Worm (Caenorhabditis elegans) whole organism, young adult: Measurements from ENCODE around the gene ogr-2.

ENCODE experiments used
- B0261.1 ChIP-seq: sonication (generic microtip); optimal IDR thresholded peaks from 2 replicates; lab custom pipeline; 2016; ENCODE audit warnings: mild to moderate bottlenecking, missing genetic modification characterization, moderate library complexity, missing compliant biosample characterization
- C06A6.2 ChIP-seq: fragments of 200-800 bp; sonication (Bioruptor generic); conservative IDR thresholded peaks from 2 replicates; pipeline ENCODE4 v1.3.6; 2022; ENCODE audit warnings: missing genetic modification characterization, missing compliant biosample characterization
- C17E4.6 ChIP-seq: fragments of 200-800 bp; sonication (Bioruptor generic); IDR thresholded peaks from 2 replicates; pipeline ENCODE4 v1.3.6; 2022; ENCODE audit warnings: missing genetic modification reagents, missing genetic modification characterization, missing compliant biosample characterization
- F39B2.1 ChIP-seq: fragments of 200-800 bp; sonication (Bioruptor generic); IDR thresholded peaks from 2 replicates; pipeline ENCODE4 v1.3.6; 2022; ENCODE audit warnings: missing genetic modification reagents, missing genetic modification characterization, missing compliant biosample characterization
- K11D2.4 ChIP-seq: fragments of 200-800 bp; sonication (Bioruptor generic); IDR thresholded peaks from 2 replicates; pipeline ENCODE4 v1.3.6; 2022; ENCODE audit warnings: missing genetic modification reagents, missing genetic modification characterization, missing compliant biosample characterization
- K12H6.12 ChIP-seq: fragments of 200-800 bp; sonication (Bioruptor generic); optimal IDR thresholded peaks from 2 replicates; lab custom pipeline; 2018; ENCODE audit warnings: mild to moderate bottlenecking, missing genetic modification characterization, missing compliant biosample characterization
- Y53F4B.3 ChIP-seq: fragments of 200-800 bp; sonication (Bioruptor generic); IDR thresholded peaks from 2 replicates; pipeline ENCODE4 v1.3.6; 2022; ENCODE audit warnings: missing genetic modification reagents, missing genetic modification characterization, missing compliant biosample characterization
- Y56A3A.18 ChIP-seq: fragments of 200-800 bp; sonication (Bioruptor generic); IDR thresholded peaks from 2 replicates; pipeline ENCODE4 v1.3.6; 2022; ENCODE audit warnings: missing genetic modification reagents, missing genetic modification characterization, missing compliant biosample characterization
- Y79H2A.3 ChIP-seq: fragments of 200-800 bp; sonication (Bioruptor generic); conservative IDR thresholded peaks from 2 replicates; pipeline ENCODE4 v1.3.6; 2022; ENCODE audit warnings: missing genetic modification reagents, missing genetic modification characterization, missing compliant biosample characterization
- aptf-3 ChIP-seq: fragments of 200-800 bp; sonication (Bioruptor generic); IDR thresholded peaks from 2 replicates; pipeline ENCODE4 v1.3.6; 2022; ENCODE audit warnings: missing genetic modification characterization, missing compliant biosample characterization
- atf-7 ChIP-seq: sonication (generic microtip); optimal IDR thresholded peaks from 2 replicates; lab custom pipeline; 2017; ENCODE audit warnings: mild to moderate bottlenecking, missing genetic modification characterization, missing compliant biosample characterization
- athp-1 ChIP-seq: sonication (generic microtip); optimal IDR thresholded peaks from 2 replicates; lab custom pipeline; 2017; ENCODE audit warnings: mild to moderate bottlenecking, missing genetic modification characterization, missing compliant biosample characterization
- attf-3 ChIP-seq: fragments of 200-800 bp; sonication (Bioruptor generic); conservative IDR thresholded peaks from 2 replicates; pipeline ENCODE4 v1.3.6; 2022; ENCODE audit warnings: missing genetic modification reagents, missing genetic modification characterization, missing compliant biosample characterization
- attf-5 ChIP-seq: fragments of 200-800 bp; sonication (Bioruptor generic); optimal IDR thresholded peaks from 2 replicates; lab custom pipeline; 2018; ENCODE audit warnings: mild to moderate bottlenecking, missing genetic modification characterization, missing compliant biosample characterization
- attf-6 ChIP-seq: fragments of 200-800 bp; sonication (Bioruptor generic); IDR thresholded peaks from 2 replicates; pipeline ENCODE4 v1.3.6; 2022; ENCODE audit warnings: missing genetic modification reagents, missing genetic modification characterization, missing compliant biosample characterization
- bed-2 ChIP-seq: fragments of 200-800 bp; sonication (Bioruptor generic); IDR thresholded peaks from 2 replicates; pipeline ENCODE4 v1.3.6; 2022; ENCODE audit warnings: missing genetic modification reagents, missing genetic modification characterization, missing compliant biosample characterization
- cebp-1 ChIP-seq, 2 experiments: fragments of 200-800 bp in 1 of 2; sonication (Bioruptor generic) in 1 of 2; sonication (generic microtip) in 1 of 2; IDR thresholded peaks in 1 of 2; optimal IDR thresholded peaks in 1 of 2; 2 replicates each; pipeline versions ENCODE4 v1.3.6 to Lab custom; 2017 to 2022; ENCODE audit warnings: missing compliant biosample characterization in 2 of 2, missing genetic modification characterization in 2 of 2, mild to moderate bottlenecking in 1 of 2, missing genetic modification reagents in 1 of 2, moderate library complexity in 1 of 2
- ceh-91 ChIP-seq: fragments of 200-800 bp; sonication (Bioruptor generic); IDR thresholded peaks from 2 replicates; pipeline ENCODE4 v1.3.6; 2022; ENCODE audit warnings: missing genetic modification reagents, missing genetic modification characterization, missing compliant biosample characterization
- efl-1 ChIP-seq: fragments of 150-350 bp; optimal IDR thresholded peaks from 2 replicates; lab custom pipeline; 2014; ENCODE audit warnings: missing biosample characterization, missing genetic modification reagents, missing genetic modification characterization
- egl-18 ChIP-seq: fragments of 200-800 bp; sonication (Bioruptor generic); IDR thresholded peaks from 2 replicates; pipeline ENCODE4 v1.3.6; 2022; ENCODE audit warnings: missing genetic modification reagents, missing genetic modification characterization, missing compliant biosample characterization
- egrh-3 ChIP-seq: fragments of 200-800 bp; sonication (Bioruptor generic); IDR thresholded peaks from 2 replicates; pipeline ENCODE4 v1.3.6; 2022; ENCODE audit warnings: missing genetic modification reagents, missing genetic modification characterization, missing compliant biosample characterization
- ekl-4 ChIP-seq: fragments of 200-800 bp; sonication (Bioruptor generic); IDR thresholded peaks from 2 replicates; pipeline ENCODE4 v1.3.6; 2022; ENCODE audit warnings: missing genetic modification reagents, missing genetic modification characterization, missing compliant biosample characterization
- hmg-1.2 ChIP-seq: fragments of 200-800 bp; sonication (Bioruptor generic); IDR thresholded peaks from 2 replicates; pipeline ENCODE4 v1.3.6; 2022; ENCODE audit warnings: missing genetic modification reagents, missing genetic modification characterization, missing compliant biosample characterization
- let-526 ChIP-seq: fragments of 200-800 bp; sonication (Bioruptor generic); IDR thresholded peaks from 2 replicates; pipeline ENCODE4 v1.3.6; 2022; ENCODE audit warnings: missing genetic modification reagents, missing genetic modification characterization, missing compliant biosample characterization
- lin-26 ChIP-seq: fragments of 200-800 bp; sonication (Bioruptor generic); IDR thresholded peaks from 2 replicates; pipeline ENCODE4 v1.3.6; 2022; ENCODE audit warnings: missing genetic modification reagents, missing genetic modification characterization, missing compliant biosample characterization
- lin-35 ChIP-seq, 3 experiments: fragments of 150-350 bp in 2 of 3; sonication (generic microtip) in 1 of 3; optimal IDR thresholded peaks; 2 replicates each; lab custom pipeline; 2014 to 2018; ENCODE audit warnings: missing biosample characterization in 3 of 3, missing genetic modification characterization in 3 of 3, missing genetic modification reagents in 3 of 3
- lir-1 ChIP-seq: fragments of 200-800 bp; sonication (Bioruptor generic); conservative IDR thresholded peaks from 2 replicates; pipeline ENCODE4 v1.3.6; 2022; ENCODE audit warnings: missing genetic modification reagents, missing genetic modification characterization, missing compliant biosample characterization
- lsl-1 ChIP-seq: fragments of 200-800 bp; sonication (Bioruptor generic); optimal IDR thresholded peaks from 2 replicates; lab custom pipeline; 2018; ENCODE audit warnings: mild to moderate bottlenecking, missing genetic modification characterization, moderate library complexity, missing compliant biosample characterization
- madf-10 ChIP-seq: sonication (generic microtip); optimal IDR thresholded peaks from 2 replicates; lab custom pipeline; 2016; ENCODE audit warnings: mild to moderate bottlenecking, missing genetic modification characterization, missing compliant biosample characterization
- madf-3 ChIP-seq: fragments of 200-800 bp; sonication (Bioruptor generic); IDR thresholded peaks from 2 replicates; pipeline ENCODE4 v1.3.6; 2022; ENCODE audit warnings: missing genetic modification reagents, missing genetic modification characterization, missing compliant biosample characterization
- madf-6 ChIP-seq: fragments of 200-800 bp; sonication (Bioruptor generic); IDR thresholded peaks from 2 replicates; pipeline ENCODE4 v1.3.6; 2022; ENCODE audit warnings: missing genetic modification reagents, missing genetic modification characterization, missing compliant biosample characterization
- madf-8 ChIP-seq: fragments of 200-800 bp; sonication (Bioruptor generic); conservative IDR thresholded peaks from 2 replicates; pipeline ENCODE4 v1.3.6; 2022; ENCODE audit warnings: missing genetic modification reagents, missing genetic modification characterization, missing compliant biosample characterization
- nfyb-1 ChIP-seq: fragments of 200-800 bp; sonication (Bioruptor generic); IDR thresholded peaks from 2 replicates; pipeline ENCODE4 v1.3.6; 2022; ENCODE audit warnings: missing genetic modification reagents, missing genetic modification characterization, missing compliant biosample characterization
- nhr-80 ChIP-seq: sonication (generic microtip); optimal IDR thresholded peaks from 2 replicates; lab custom pipeline; 2016; ENCODE audit warnings: missing genetic modification characterization, missing compliant biosample characterization
- sea-2 ChIP-seq: fragments of 200-800 bp; sonication (Bioruptor generic); IDR thresholded peaks from 2 replicates; pipeline ENCODE4 v1.3.6; 2022; ENCODE audit warnings: missing genetic modification characterization, missing compliant biosample characterization
- snpc-1.3 ChIP-seq: sonication (generic microtip); optimal IDR thresholded peaks from 2 replicates; lab custom pipeline; 2017; ENCODE audit warnings: missing genetic modification characterization, mild to moderate bottlenecking, missing compliant biosample characterization, antibody characterized with exemption, moderate library complexity, missing genotype, missing genetic modification reagents; ENCODE audit not compliant: insufficient read depth
- somi-1 ChIP-seq: fragments of 200-800 bp; sonication (Bioruptor generic); optimal IDR thresholded peaks from 2 replicates; lab custom pipeline; 2018; ENCODE audit warnings: mild to moderate bottlenecking, missing genetic modification characterization, missing compliant biosample characterization
- tbp1 ChIP-seq: fragments of 200-800 bp; sonication (Bioruptor generic); optimal IDR thresholded peaks from 2 replicates; lab custom pipeline; 2018; ENCODE audit warnings: mild to moderate bottlenecking, missing genetic modification characterization, missing compliant biosample characterization
- tbx-9 ChIP-seq: sonication (generic microtip); optimal IDR thresholded peaks from 2 replicates; lab custom pipeline; 2016; ENCODE audit warnings: borderline replicate concordance, missing genetic modification characterization, inconsistent platforms, missing compliant biosample characterization
- unc-130 ChIP-seq: sonication (generic microtip); optimal IDR thresholded peaks from 2 replicates; lab custom pipeline; 2016; ENCODE audit warnings: missing genetic modification reagents, missing genetic modification characterization, missing compliant biosample characterization
- xnd-1 ChIP-seq: sonication (generic microtip); optimal IDR thresholded peaks from 2 replicates; lab custom pipeline; 2016; ENCODE audit warnings: missing genotype, missing genetic modification reagents, missing genetic modification characterization, missing compliant biosample characterization
- ztf-26 ChIP-seq: sonication (generic microtip); optimal IDR thresholded peaks from 2 replicates; lab custom pipeline; 2017; ENCODE audit warnings: missing genetic modification characterization, missing compliant biosample characterization

The ogr-2 gene

DNA sequence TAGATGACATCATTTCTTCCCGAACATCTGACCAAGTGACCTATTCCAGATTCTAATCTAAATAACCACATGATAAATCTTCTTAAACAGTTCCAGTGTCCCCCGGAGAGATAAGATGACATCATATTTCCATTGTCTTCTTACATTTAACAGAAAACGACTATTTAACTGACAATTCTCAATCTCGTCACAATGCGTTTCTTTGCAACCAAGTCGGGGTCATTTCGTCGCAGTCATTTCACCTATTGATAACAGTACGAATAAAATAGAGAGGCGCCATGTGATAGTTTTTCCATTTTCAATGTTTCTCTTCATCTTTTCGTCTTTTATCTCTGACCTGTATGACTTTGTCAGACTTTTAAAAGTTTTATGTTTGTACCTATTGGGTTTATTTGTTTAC, 11.9 kb upstream of the ogr-2 start:
- TF ChIP-seq nhr-80 (tag; lab: Kevin White, UChicago) (peak; percentile 59), ztf-26 (tag; lab: Kevin White, UChicago) (peak; percentile 43), somi-1 (GFP tag; lab: Kevin White, UChicago) (peak; percentile 12), atf-7 (tag; lab: Kevin White, UChicago) (peak; percentile 75), tbp1 (GFP tag; lab: Kevin White, UChicago) (peak; percentile 5), K12H6.12 (tag; lab: Kevin White, UChicago) (no peak), madf-3 (GFP tag; lab: Robert Waterston, UW) (no peak), ceh-91 (GFP tag; lab: Robert Waterston, UW) (no peak), cebp-1 (GFP tag; IDR thresholded peaks at IDR 0.05; lab: Robert Waterston, UW) (no peak), cebp-1 (tag; optimal IDR thresholded peaks at IDR 0.05; lab: Kevin White, UChicago) (peak; percentile 40), C06A6.2 (GFP tag; lab: Robert Waterston, UW) (0 out of 2 replicates have a peak, but pooled peaks have one; percentile 26), attf-5 (GFP tag; lab: Kevin White, UChicago) (peak; percentile 52), lin-35 (GFP tag; optimal IDR thresholded peaks at IDR 0.05; lab: Kevin White, UChicago) (no peak), B0261.1 (tag; lab: Kevin White, UChicago) (no peak), madf-6 (no peak), tbx-9 (tag; lab: Kevin White, UChicago) (no peak)
- TF ChIP-seq, all 124 proteins: peak for 8

- TF ChIP-seq lir-1 (no peak), K12H6.12 (tag; lab: Kevin White, UChicago) (no peak), efl-1 (GFP tag; lab: Kevin White, UChicago) (no peak), sea-2 (GFP tag; lab: Robert Waterston, UW) (no peak), tbp1 (GFP tag; lab: Kevin White, UChicago) (no peak), C17E4.6 (GFP tag; lab: Robert Waterston, UW) (no peak), snpc-1.3 (no peak)
Observed at ce11 chrII:10029890-10030289, 11.0 kb upstream of the ogr-2 start, which contains the start of gene ttc-36. ttc-36 (plus strand) TSS chrII:10030190.

- TF ChIP-seq egrh-3 (GFP tag; lab: Robert Waterston, UW) = peak; percentile 90
- peak; percentile 93; the same call in 1 of the 2 replicates for TF ChIP-seq aptf-3 (GFP tag; lab: Robert Waterston, UW)
- peak; percentile 94 for TF ChIP-seq cebp-1 (GFP tag; IDR thresholded peaks at IDR 0.05; lab: Robert Waterston, UW)
- TF ChIP-seq cebp-1 (tag; optimal IDR thresholded peaks at IDR 0.05; lab: Kevin White, UChicago) = peak; percentile 82
- peak; percentile 99 for TF ChIP-seq bed-2 (GFP tag; lab: Robert Waterston, UW)
- peak; percentile 94 for TF ChIP-seq attf-5 (GFP tag; lab: Kevin White, UChicago)
- peak; percentile 16 for TF ChIP-seq xnd-1 (tag; lab: Kevin White, UChicago)
- peak; percentile 99 for TF ChIP-seq ekl-4 (GFP tag; lab: Robert Waterston, UW)
- TF ChIP-seq F39B2.1 (GFP tag; lab: Robert Waterston, UW) = peak; percentile 80
- TF ChIP-seq attf-3 (GFP tag; lab: Robert Waterston, UW) = peak; percentile 90
- TF ChIP-seq attf-6 (GFP tag; lab: Robert Waterston, UW) = peak; percentile 88
- peak; percentile 93 for TF ChIP-seq hmg-1.2 (GFP tag; lab: Robert Waterston, UW)
- peak; percentile 99 for TF ChIP-seq let-526 (GFP tag; lab: Robert Waterston, UW)
- peak; percentile 92 for TF ChIP-seq Y53F4B.3
- peak; percentile 62 for TF ChIP-seq madf-10 (tag; lab: Kevin White, UChicago)
- peak; percentile 99 for TF ChIP-seq Y79H2A.3 (GFP tag; lab: Robert Waterston, UW)
- peak; percentile 95 for TF ChIP-seq sea-2 (GFP tag; lab: Robert Waterston, UW)
- TF ChIP-seq athp-1 (tag; lab: Kevin White, UChicago) = peak; percentile 87
- peak; percentile 27 for TF ChIP-seq unc-130 (GFP tag; lab: Kevin White, UChicago)
- peak; percentile 96 for TF ChIP-seq egl-18 (GFP tag; lab: Robert Waterston, UW)
- TF ChIP-seq madf-3 (GFP tag; lab: Robert Waterston, UW) = peak; percentile 95
- TF ChIP-seq C17E4.6 (GFP tag; lab: Robert Waterston, UW) = peak; percentile 99
- peak; percentile 98 for TF ChIP-seq ceh-91 (GFP tag; lab: Robert Waterston, UW)
- TF ChIP-seq lin-35 (GFP tag; optimal IDR thresholded peaks at IDR 0.05; lab: Kevin White, UChicago) = peak in 1 of 3 experiments; percentile 77
- TF ChIP-seq nfyb-1 = peak; percentile 98
- peak; percentile 63 for TF ChIP-seq lsl-1 (GFP tag; lab: Kevin White, UChicago)
- peak; percentile 96 for TF ChIP-seq Y56A3A.18 (GFP tag; lab: Robert Waterston, UW)
- peak; percentile 91 for TF ChIP-seq lin-26
- TF ChIP-seq K11D2.4 (GFP tag; lab: Robert Waterston, UW) = peak; percentile 98
- TF ChIP-seq madf-8 = peak; percentile 91
Observed at ce11 chrII:10033163-10033871, 7.6 kb upstream of the ogr-2 start, which contains the start of gene mtcu-2. mtcu-2 (minus strand) TSS chrII:10033213.
